Fruit fly (Drosophila melanogaster): ENCODE data around the gene CG6583.

The CG6583 gene

DNA sequence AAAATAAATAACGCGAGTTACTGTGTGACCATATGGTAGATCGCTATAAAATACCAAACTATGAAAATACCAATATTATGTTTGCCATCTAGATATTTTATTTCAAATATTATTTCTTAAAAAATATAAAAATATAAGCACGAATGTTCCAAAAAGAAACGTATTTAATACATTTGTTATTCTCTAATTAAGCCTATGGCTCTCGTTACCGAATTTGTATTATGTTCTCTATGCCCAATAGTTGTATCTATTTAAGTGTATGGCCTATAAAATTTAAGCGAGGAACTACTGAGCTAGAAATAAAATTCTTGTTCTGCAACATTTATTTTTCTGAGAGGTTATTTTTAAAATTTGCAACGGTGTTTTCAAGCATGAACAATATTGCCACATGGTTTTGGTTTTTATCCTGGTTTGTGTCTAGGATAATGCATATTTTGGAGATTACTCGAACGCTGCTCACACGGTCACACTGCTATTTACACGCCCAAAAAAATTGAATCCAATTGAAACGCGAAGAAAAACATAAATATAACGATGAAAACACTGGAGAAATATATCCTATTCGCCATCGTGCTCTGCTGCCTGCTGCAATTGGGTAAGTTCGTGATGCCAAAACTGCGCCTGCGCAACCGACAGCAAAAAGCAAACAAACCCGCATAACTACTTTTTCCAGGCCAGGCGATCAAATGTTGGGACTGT, at the start of gene CG6583, which contains the start of gene crok:
TSS of gene CG6583 (minus strand) at position 51 of the 699 bp plus-strand sequence.
TSS of gene crok (plus strand) at position 446 of the 699 bp plus-strand sequence.
- TF ChIP-seq cyc (GFP tag; optimal IDR thresholded peaks at IDR 0.05): no peak
- TF ChIP-seq fkh (GFP tag; optimal IDR thresholded peaks at IDR 0.05): peak; percentile 74

DNA sequence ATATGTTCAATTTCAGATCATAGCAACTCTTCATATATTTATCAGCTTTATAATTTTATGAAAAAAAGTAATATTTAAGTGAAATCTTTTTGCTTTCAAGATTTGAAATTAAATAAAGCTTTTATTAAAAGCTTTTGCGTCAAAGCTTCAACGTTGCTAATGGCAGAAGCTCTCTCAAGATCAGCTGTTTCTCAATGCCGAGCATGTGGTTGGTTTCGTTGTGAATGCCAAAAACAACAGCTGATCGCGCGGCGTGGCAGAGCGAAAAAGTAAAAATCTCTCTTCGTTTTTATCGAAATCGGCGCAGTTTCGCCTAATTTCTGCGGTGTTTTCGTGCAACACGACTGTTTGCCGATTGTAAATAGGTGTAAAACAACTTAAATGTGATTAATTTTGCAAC, 35.2 kb upstream of the CG6583 start, which contains the start of gene CG31759:
TSS of gene CG31759 (plus strand) at position 161 of the 400 bp plus-strand sequence.
- TF ChIP-seq Eip93F (GFP tag; optimal IDR thresholded peaks at IDR 0.05) (no peak), Smox (GFP tag; optimal IDR thresholded peaks at IDR 0.05) (no peak), CG16779 (tag; optimal IDR thresholded peaks at IDR 0.05) (no peak), acj6 (GFP tag; optimal IDR thresholded peaks at IDR 0.05) (no peak), ss (GFP tag; optimal IDR thresholded peaks at IDR 0.05) (no peak), CG4318 (GFP tag; optimal IDR thresholded peaks at IDR 0.05) (no peak), Eip75B (GFP tag; optimal IDR thresholded peaks at IDR 0.05) (no peak), salr (GFP tag; optimal IDR thresholded peaks at IDR 0.05) (no peak), lz (GFP tag; optimal IDR thresholded peaks at IDR 0.05) (no peak), CG6854 (GFP tag; optimal IDR thresholded peaks at IDR 0.05) (no peak), Hr39 (GFP tag; optimal IDR thresholded peaks at IDR 0.05) (no peak), CG32006 (GFP tag; optimal IDR thresholded peaks at IDR 0.05) (no peak), svp (GFP tag) (no peak), CG3032 (tag; optimal IDR thresholded peaks at IDR 0.05) (no peak), fd85E (GFP tag; optimal IDR thresholded peaks at IDR 0.05) (no peak), OdsH (GFP tag; optimal IDR thresholded peaks at IDR 0.05) (no peak), CG10669 (GFP tag; optimal IDR thresholded peaks at IDR 0.05) (no peak), vri (GFP tag; optimal IDR thresholded peaks at IDR 0.05) (no peak), CG1621 (tag; optimal IDR thresholded peaks at IDR 0.05) (no peak)

DNA sequence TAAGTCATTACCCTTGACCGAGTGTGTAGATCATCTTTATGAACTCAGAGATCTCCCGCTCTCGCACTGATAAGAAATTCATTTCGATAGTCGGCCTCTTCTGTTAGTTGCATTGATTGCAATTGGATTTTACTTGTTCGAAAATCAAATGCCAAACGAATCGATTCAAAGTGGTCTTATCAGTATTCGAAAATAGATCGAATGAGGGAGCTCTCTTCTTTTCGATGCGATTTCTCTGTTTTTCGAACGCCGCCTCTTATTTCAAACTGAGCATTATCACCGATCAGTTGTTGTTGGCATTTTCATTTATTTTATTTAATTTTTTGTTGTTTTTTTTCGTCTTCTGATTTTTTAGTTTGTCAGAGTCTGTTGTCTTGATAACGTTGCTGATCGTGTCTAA, 28.6 kb upstream of the CG6583 start:
- no peak for TF ChIP-seq CG31627 (GFP tag; optimal IDR thresholded peaks at IDR 0.05)
- no peak for TF ChIP-seq CG8319 (GFP tag; optimal IDR thresholded peaks at IDR 0.05)
- TF ChIP-seq CG7368 (GFP tag; optimal IDR thresholded peaks at IDR 0.05): no peak
- no peak for TF ChIP-seq Sox14 (GFP tag; optimal IDR thresholded peaks at IDR 0.05)
- no peak for TF ChIP-seq Eip75B (GFP tag; optimal IDR thresholded peaks at IDR 0.05)
- TF ChIP-seq CG10631 (GFP tag; optimal IDR thresholded peaks at IDR 0.05): no peak
- no peak for TF ChIP-seq pdm3 (GFP tag; optimal IDR thresholded peaks at IDR 0.05)
- TF ChIP-seq Lpt (GFP tag; optimal IDR thresholded peaks at IDR 0.05): no peak
- no peak for TF ChIP-seq CG11294 (GFP tag; IDR thresholded peaks at IDR 0.05)
- no peak for TF ChIP-seq CG16779 (tag; optimal IDR thresholded peaks at IDR 0.05)
- TF ChIP-seq Ets96B (tag; optimal IDR thresholded peaks at IDR 0.05): no peak
- no peak for TF ChIP-seq dac (GFP tag; optimal IDR thresholded peaks at IDR 0.05)
- no peak for TF ChIP-seq Eip78C (GFP tag)

DNA sequence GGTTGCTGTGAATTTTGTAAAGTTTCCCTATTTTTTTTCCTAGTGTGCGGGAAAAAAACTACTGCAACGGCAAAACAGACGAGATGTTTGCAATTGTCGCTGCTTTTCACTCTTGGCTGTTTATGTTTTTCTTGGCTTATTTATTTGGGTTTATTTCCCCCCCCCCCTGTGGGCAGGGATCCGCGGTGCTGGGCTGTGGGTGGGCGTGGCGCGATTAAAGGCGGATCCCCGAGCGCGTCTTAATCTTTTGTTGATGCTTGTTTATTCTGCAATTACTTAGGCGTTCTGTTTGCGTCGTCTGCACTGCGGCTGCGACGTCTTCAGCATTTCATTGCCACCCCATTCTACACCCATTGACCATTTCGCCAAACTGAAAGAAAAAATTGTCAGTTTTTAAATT, 22.5 kb upstream of the CG6583 start:
- TF ChIP-seq CG6276 (GFP tag; optimal IDR thresholded peaks at IDR 0.05) (no peak), CG34406 (GFP tag; optimal IDR thresholded peaks at IDR 0.05) (no peak), CG7368 (GFP tag; optimal IDR thresholded peaks at IDR 0.05) (no peak), svp (GFP tag) (peak; percentile 17), acj6 (GFP tag; optimal IDR thresholded peaks at IDR 0.05) (no peak), salr (GFP tag; optimal IDR thresholded peaks at IDR 0.05) (no peak), fkh (GFP tag; optimal IDR thresholded peaks at IDR 0.05) (peak; percentile 61), Sox14 (GFP tag; optimal IDR thresholded peaks at IDR 0.05) (no peak), Lpt (GFP tag; optimal IDR thresholded peaks at IDR 0.05) (no peak)

DNA sequence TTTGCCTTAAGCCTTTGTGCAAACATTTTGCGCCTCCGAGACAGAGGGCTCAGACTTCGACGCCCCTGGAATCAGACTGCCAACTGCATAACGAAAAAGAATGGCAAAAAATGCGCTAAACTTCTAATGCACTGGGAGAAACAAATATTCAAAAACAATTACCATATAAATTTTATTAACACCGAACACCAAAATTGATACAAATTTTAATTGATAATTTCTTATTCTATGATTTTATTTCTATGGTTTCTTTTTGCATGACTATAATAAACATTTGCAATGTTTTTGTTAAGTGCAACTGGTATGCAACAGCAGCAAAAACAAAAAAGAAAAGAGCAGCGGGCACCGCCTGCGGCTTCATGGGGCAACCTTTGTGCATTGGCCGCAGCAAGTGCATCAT, 20.6 kb upstream of the CG6583 start:
- TF ChIP-seq CG6808 (GFP tag; optimal IDR thresholded peaks at IDR 0.05): no peak
- peak; percentile 34 for TF ChIP-seq Sox102F (GFP tag; optimal IDR thresholded peaks at IDR 0.05)
- TF ChIP-seq CG3032 (tag; optimal IDR thresholded peaks at IDR 0.05): peak; percentile 28
- peak; percentile 14 for TF ChIP-seq achi (GFP tag; optimal IDR thresholded peaks at IDR 0.05)
- TF ChIP-seq CG10631 (GFP tag; optimal IDR thresholded peaks at IDR 0.05): peak; percentile 56
- peak; percentile 24 for TF ChIP-seq CG31627 (GFP tag; optimal IDR thresholded peaks at IDR 0.05)
- TF ChIP-seq OdsH (GFP tag; optimal IDR thresholded peaks at IDR 0.05): peak; percentile 13
- TF ChIP-seq topi (GFP tag; optimal IDR thresholded peaks at IDR 0.05): peak; percentile 40
- TF ChIP-seq CG10669 (GFP tag; optimal IDR thresholded peaks at IDR 0.05): peak; percentile 35
- TF ChIP-seq esn (GFP tag; optimal IDR thresholded peaks at IDR 0.05): peak; percentile 64
- peak; percentile 7 for TF ChIP-seq Hr39 (GFP tag; optimal IDR thresholded peaks at IDR 0.05)
- peak; percentile 80 for TF ChIP-seq svp (GFP tag)
- no peak for TF ChIP-seq dac (GFP tag; optimal IDR thresholded peaks at IDR 0.05)
- TF ChIP-seq eg (GFP tag; IDR thresholded peaks at IDR 0.05): no peak
- TF ChIP-seq Eip78C (GFP tag): peak; percentile 68
- TF ChIP-seq Sox14 (GFP tag; optimal IDR thresholded peaks at IDR 0.05): peak; percentile 44
- TF ChIP-seq CG8119 (GFP tag; IDR thresholded peaks at IDR 0.05): no peak
- peak; percentile 35 for TF ChIP-seq Eip75B (GFP tag; optimal IDR thresholded peaks at IDR 0.05)
- peak; percentile 51 for TF ChIP-seq Smox (GFP tag; optimal IDR thresholded peaks at IDR 0.05)
- TF ChIP-seq CG8632 (GFP tag; optimal IDR thresholded peaks at IDR 0.05): no peak
- peak in 1 of 2 experiments; percentile 16 for TF ChIP-seq ss (GFP tag; optimal IDR thresholded peaks at IDR 0.05)
